Worm (Caenorhabditis elegans): ENCODE measurements around the gene cat-2.

Gene cat-2

DNA sequence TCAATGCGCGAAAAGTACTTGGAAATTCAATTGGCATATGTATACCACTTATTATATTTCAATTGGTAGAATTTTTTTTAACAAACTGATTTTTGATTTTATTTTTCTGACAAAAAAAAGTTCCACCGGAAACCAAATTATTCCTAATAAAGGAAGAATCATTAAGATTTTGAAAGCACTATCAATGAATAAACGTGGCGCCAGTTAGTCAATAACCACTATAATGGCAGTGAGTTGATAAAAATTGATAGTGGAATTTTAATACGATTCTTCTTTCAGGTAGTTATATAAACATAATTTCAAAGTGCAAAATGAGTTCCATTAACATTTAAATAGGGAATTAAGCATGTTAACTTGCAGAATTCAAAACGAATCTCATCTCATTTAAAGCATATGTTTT, 48.0 kb downstream of the cat-2 start, which contains the start of gene col-69:
Gene col-69 (minus strand): TSS at position 101 of the 400 bp plus-strand sequence.
- TF ChIP-seq F39B2.1 (GFP tag; IDR thresholded peaks at IDR 0.05) = no peak
- TF ChIP-seq ama-1 (optimal IDR thresholded peaks at IDR 0.05) = no peak
- no peak for TF ChIP-seq ama-1 (GFP tag; optimal IDR thresholded peaks at IDR 0.05)
- no peak for TF ChIP-seq egl-44 (GFP tag; IDR thresholded peaks at IDR 0.05)
- no peak for TF ChIP-seq F37B4.10 (GFP tag; IDR thresholded peaks at IDR 0.05)
- TF ChIP-seq lag-1 (GFP tag; IDR thresholded peaks at IDR 0.05) = no peak
- TF ChIP-seq T26A5.8 (tag; optimal IDR thresholded peaks at IDR 0.05) = no peak
- TF ChIP-seq dpff-1 (tag; optimal IDR thresholded peaks at IDR 0.05) = no peak
- TF ChIP-seq nhr-80 (tag; optimal IDR thresholded peaks at IDR 0.05) = no peak
- no peak for TF ChIP-seq ceh-58 (GFP tag; IDR thresholded peaks at IDR 0.05)
- TF ChIP-seq F52B5.7 (tag; optimal IDR thresholded peaks at IDR 0.05) = no peak

DNA sequence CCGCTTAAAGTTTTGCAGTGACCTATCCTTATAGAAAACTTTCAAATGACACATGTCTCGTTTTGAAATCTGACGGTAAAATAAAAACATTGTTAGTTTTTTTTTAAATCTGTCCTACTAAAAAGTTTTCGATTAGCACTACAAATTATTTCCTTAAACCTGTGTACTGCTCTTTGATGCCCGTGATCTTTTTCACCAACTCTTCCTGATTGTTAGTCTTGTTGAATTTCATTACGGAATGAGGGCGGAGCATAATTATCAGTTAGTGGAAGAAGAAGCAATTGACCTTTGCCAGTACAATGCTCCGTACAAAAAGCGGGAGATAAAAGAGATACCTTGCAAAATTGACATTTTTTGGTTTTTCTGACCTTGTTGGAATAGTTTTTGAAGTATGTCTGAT, 49.5 kb downstream of the cat-2 start, which contains the start of gene K01A2.4:
Gene K01A2.4 (plus strand): TSS at position 301 of the 400 bp plus-strand sequence.
- TF ChIP-seq sptf-2 (GFP tag; optimal IDR thresholded peaks at IDR 0.05) = no peak
- no peak for TF ChIP-seq zim-3 (tag; optimal IDR thresholded peaks at IDR 0.05)
- no peak for TF ChIP-seq zfh-2 (GFP tag; conservative IDR thresholded peaks at IDR 0.05)
- no peak for TF ChIP-seq ekl-4 (GFP tag; IDR thresholded peaks at IDR 0.05)
- no peak for TF ChIP-seq lin-40 (tag; optimal IDR thresholded peaks at IDR 0.05)
- TF ChIP-seq unc-62 (GFP tag; optimal IDR thresholded peaks at IDR 0.05) = no peak
